Fruit fly (Drosophila melanogaster) whole organism, embryonic: Measurements from ENCODE around the gene Vm26Ac.

Experiments
- ATbp ChIP-seq: fragments of 200-800 bp; sonication (Bioruptor generic); optimal IDR thresholded peaks from 2 replicates; lab custom pipeline; 2017; ENCODE audit warnings: missing biosample characterization, mild to moderate bottlenecking, missing genetic modification characterization, missing genetic modification reagents
- Adf1 ChIP-seq: fragments of 200-800 bp; sonication (Bioruptor generic); IDR thresholded peaks from 2 replicates; pipeline ENCODE4 v1.3.6; 2022; ENCODE audit warnings: missing biosample characterization, missing genetic modification characterization
- B-H1 ChIP-seq: fragments of 200-800 bp; sonication (Bioruptor generic); IDR thresholded peaks from 3 replicates; pipeline ENCODE4 v1.3.6; 2022; ENCODE audit warnings: missing biosample characterization, missing genetic modification characterization
- CG10543 ChIP-seq: fragments of 200-800 bp; sonication (Bioruptor generic); optimal IDR thresholded peaks from 3 replicates; lab custom pipeline; 2017; ENCODE audit warnings: missing biosample characterization, mild to moderate bottlenecking, missing genetic modification characterization, moderate library complexity
- CG11093 ChIP-seq: fragments of 200-800 bp; sonication (Bioruptor generic); IDR thresholded peaks from 3 replicates; pipeline ENCODE4 v1.3.6; 2022; ENCODE audit warnings: missing biosample characterization, missing genetic modification characterization
- CG11696 ChIP-seq: fragments of 200-800 bp; sonication (Bioruptor generic); IDR thresholded peaks from 2 replicates; pipeline ENCODE4 v1.3.6; 2022; ENCODE audit warnings: missing biosample characterization, missing genetic modification characterization
- CG14860 ChIP-seq: fragments of 200-800 bp; sonication (Bioruptor generic); IDR thresholded peaks from 3 replicates; pipeline ENCODE4 v1.3.6; 2022; ENCODE audit warnings: missing biosample characterization, missing genetic modification characterization; ENCODE audit not compliant: partially characterized antibody
- CG1529 ChIP-seq: fragments of 200-800 bp; sonication (Bioruptor generic); optimal IDR thresholded peaks from 3 replicates; lab custom pipeline; 2018; ENCODE audit warnings: missing biosample characterization, missing genetic modification characterization
- CG1603 ChIP-seq: fragments of 200-800 bp; sonication (Bioruptor generic); optimal IDR thresholded peaks from 2 replicates; lab custom pipeline; 2019; ENCODE audit warnings: missing biosample characterization, mild to moderate bottlenecking, missing genetic modification characterization, moderate library complexity
- CG16813 ChIP-seq: fragments of 200-800 bp; sonication (Bioruptor generic); IDR thresholded peaks from 3 replicates; pipeline ENCODE4 v1.3.6; 2022; ENCODE audit warnings: missing biosample characterization, missing genetic modification characterization; ENCODE audit not compliant: partially characterized antibody
- CG16863 ChIP-seq: fragments of 200-800 bp; sonication (Bioruptor generic); optimal IDR thresholded peaks from 3 replicates; lab custom pipeline; 2016; ENCODE audit warnings: missing biosample characterization, missing genetic modification characterization
- CG17186 ChIP-seq: fragments of 200-800 bp; sonication (Bioruptor generic); optimal IDR thresholded peaks from 3 replicates; lab custom pipeline; 2017; ENCODE audit warnings: missing biosample characterization, missing genetic modification reagents, missing genetic modification characterization
- CG17802 ChIP-seq: fragments of 200-800 bp; sonication (Bioruptor generic); optimal IDR thresholded peaks from 2 replicates; lab custom pipeline; 2018; ENCODE audit warnings: missing biosample characterization, mild to moderate bottlenecking, missing genetic modification characterization, moderate library complexity
- CG18599 ChIP-seq: fragments of 200-800 bp; sonication (Bioruptor generic); optimal IDR thresholded peaks from 3 replicates; lab custom pipeline; 2017; ENCODE audit warnings: missing biosample characterization, missing genetic modification characterization, mild to moderate bottlenecking, moderate library complexity, missing genetic modification reagents
- CG31224 ChIP-seq: fragments of 200-800 bp; sonication (Bioruptor generic); IDR thresholded peaks from 2 replicates; pipeline ENCODE4 v1.3.6; 2022; ENCODE audit warnings: missing biosample characterization, missing genetic modification characterization
- CG3407 ChIP-seq: fragments of 200-800 bp; sonication (Bioruptor generic); optimal IDR thresholded peaks from 2 replicates; lab custom pipeline; 2018; ENCODE audit warnings: missing biosample characterization, mild to moderate bottlenecking, missing genetic modification characterization
- CG42726 ChIP-seq: fragments of 200-800 bp; sonication (Bioruptor generic); IDR thresholded peaks from 2 replicates; pipeline ENCODE4 v1.3.6; 2022; ENCODE audit warnings: missing biosample characterization, missing genetic modification characterization; ENCODE audit not compliant: partially characterized antibody
- CG6175 ChIP-seq: fragments of 200-800 bp; sonication (Bioruptor generic); IDR thresholded peaks from 3 replicates; pipeline ENCODE4 v1.3.6; 2022; ENCODE audit warnings: missing biosample characterization, missing genetic modification characterization
- CG7928 ChIP-seq: fragments of 200-800 bp; sonication (Bioruptor generic); optimal IDR thresholded peaks from 2 replicates; lab custom pipeline; 2017; ENCODE audit warnings: missing biosample characterization, mild to moderate bottlenecking, missing genetic modification characterization
- CG8281 ChIP-seq: fragments of 200-800 bp; sonication (Bioruptor generic); optimal IDR thresholded peaks from 2 replicates; lab custom pipeline; 2018; ENCODE audit warnings: missing biosample characterization, mild to moderate bottlenecking, missing genetic modification characterization, moderate library complexity
- CG9215 ChIP-seq: fragments of 200-800 bp; sonication (Bioruptor generic); IDR thresholded peaks from 2 replicates; pipeline ENCODE4 v1.3.6; 2022; ENCODE audit warnings: missing biosample characterization, missing genetic modification characterization
- Hand ChIP-seq: fragments of 200-800 bp; sonication (Bioruptor generic); optimal IDR thresholded peaks from 2 replicates; lab custom pipeline; 2017; ENCODE audit warnings: mild to moderate bottlenecking, missing biosample characterization, missing genetic modification reagents, missing genetic modification characterization
- Lpt ChIP-seq: fragments of >200 bp; optimal IDR thresholded peaks from 2 replicates; lab custom pipeline; 2018; ENCODE audit warnings: missing biosample characterization, missing genetic modification characterization
- Mes4 ChIP-seq: fragments of 200-800 bp; sonication (Bioruptor generic); optimal IDR thresholded peaks from 2 replicates; lab custom pipeline; 2016; ENCODE audit warnings: missing biosample characterization, missing genetic modification characterization
- Nf-YC ChIP-seq: fragments of 200-800 bp; optimal IDR thresholded peaks from 3 replicates; lab custom pipeline; 2019; ENCODE audit warnings: missing biosample characterization, mild to moderate bottlenecking, missing genetic modification characterization, moderate library complexity
- Ptx1 ChIP-seq: fragments of 200-800 bp; sonication (Bioruptor generic); IDR thresholded peaks from 2 replicates; pipeline ENCODE4 v1.3.6; 2022; ENCODE audit warnings: missing biosample characterization, missing genetic modification characterization
- Xbp1 ChIP-seq: fragments of 200-800 bp; sonication (Bioruptor generic); optimal IDR thresholded peaks from 3 replicates; lab custom pipeline; 2016; ENCODE audit warnings: missing biosample characterization, mild to moderate bottlenecking, missing genetic modification characterization
- ato ChIP-seq: fragments of 200-800 bp; sonication (Bioruptor generic); IDR thresholded peaks from 2 replicates; pipeline ENCODE4 v1.3.6; 2022; ENCODE audit warnings: missing biosample characterization, missing genetic modification characterization; ENCODE audit not compliant: partially characterized antibody
- bowl ChIP-seq: fragments of 200-800 bp; sonication (Bioruptor generic); IDR thresholded peaks from 2 replicates; pipeline ENCODE4 v1.3.6; 2022; ENCODE audit warnings: missing biosample characterization, missing genetic modification characterization
- cas ChIP-seq: fragments of 200-800 bp; sonication (Bioruptor generic); IDR thresholded peaks from 2 replicates; pipeline ENCODE4 v1.3.6; 2022; ENCODE audit warnings: missing biosample characterization, missing genetic modification characterization
- crp ChIP-seq, 2 experiments: fragments of 200-800 bp; sonication (Bioruptor generic); optimal IDR thresholded peaks; 2 replicates in 1 of 2; 3 replicates in 1 of 2; lab custom pipeline; 2017; ENCODE audit warnings: missing biosample characterization in 2 of 2, missing genetic modification characterization in 2 of 2, mild to moderate bottlenecking in 1 of 2, moderate library complexity in 1 of 2
- fd102C ChIP-seq: fragments of 200-800 bp; sonication (Bioruptor generic); optimal IDR thresholded peaks from 2 replicates; lab custom pipeline; 2018; ENCODE audit warnings: missing biosample characterization, mild to moderate bottlenecking, missing genetic modification characterization, moderate library complexity
- fd64A ChIP-seq: fragments of 200-800 bp; sonication (Bioruptor generic); optimal IDR thresholded peaks from 3 replicates; lab custom pipeline; 2018; ENCODE audit warnings: missing biosample characterization, mild to moderate bottlenecking, missing genetic modification characterization
- gce ChIP-seq: fragments of 200-800 bp; sonication (Bioruptor generic); IDR thresholded peaks from 3 replicates; pipeline ENCODE4 v1.3.6; 2022; ENCODE audit warnings: missing biosample characterization, missing genetic modification characterization
- gsb-n ChIP-seq: fragments of 200-800 bp; sonication (Bioruptor generic); optimal IDR thresholded peaks from 3 replicates; lab custom pipeline; 2018; ENCODE audit warnings: missing biosample characterization, mild to moderate bottlenecking, missing genetic modification characterization
- kah ChIP-seq: fragments of 200-800 bp; sonication (Bioruptor generic); optimal IDR thresholded peaks from 2 replicates; lab custom pipeline; 2018; ENCODE audit warnings: missing biosample characterization, mild to moderate bottlenecking, missing genetic modification characterization
- kay ChIP-seq: fragments of 200-800 bp; sonication (Bioruptor generic); optimal IDR thresholded peaks from 2 replicates; lab custom pipeline; 2016; ENCODE audit warnings: missing biosample characterization, missing genetic modification characterization
- lola ChIP-seq, 3 experiments: fragments of >200 bp in 2 of 3; fragments of 200-800 bp in 1 of 3; sonication (Bioruptor generic) in 1 of 3; optimal IDR thresholded peaks; 2 replicates each; lab custom pipeline; 2017 to 2019; ENCODE audit warnings: missing biosample characterization in 3 of 3, missing genetic modification characterization in 3 of 3, mild to moderate bottlenecking in 1 of 3, moderate library complexity in 1 of 3
- mirr ChIP-seq: fragments of 200-800 bp; sonication (Bioruptor generic); optimal IDR thresholded peaks from 3 replicates; lab custom pipeline; 2018; ENCODE audit warnings: missing biosample characterization, mild to moderate bottlenecking, missing genetic modification characterization
- otp ChIP-seq: fragments of 200-800 bp; sonication (Bioruptor generic); IDR thresholded peaks from 3 replicates; pipeline ENCODE4, ENCODE4 v1.3.6; 2022; ENCODE audit warnings: missing biosample characterization, missing genetic modification characterization
- pan ChIP-seq, 4 experiments: fragments of >200 bp in 3 of 4; fragments of 200-800 bp in 1 of 4; sonication (Bioruptor generic) in 1 of 4; optimal IDR thresholded peaks in 3 of 4; IDR thresholded peaks in 1 of 4; 2 replicates each; pipeline versions ENCODE4 v1.3.6 to Lab custom; 2017 to 2022; ENCODE audit warnings: missing biosample characterization in 2 of 4, missing genetic modification characterization in 2 of 4, mixed read lengths in 1 of 4
- pnt ChIP-seq: fragments of 200-800 bp; sonication (Bioruptor generic); optimal IDR thresholded peaks from 3 replicates; lab custom pipeline; 2016; ENCODE audit warnings: missing biosample characterization, missing genetic modification characterization
- salm ChIP-seq: fragments of 200-800 bp; sonication (Bioruptor generic); optimal IDR thresholded peaks from 2 replicates; lab custom pipeline; 2018; ENCODE audit warnings: missing biosample characterization, mild to moderate bottlenecking, missing genetic modification characterization
- sisA ChIP-seq: fragments of 200-800 bp; sonication (Bioruptor generic); IDR thresholded peaks from 2 replicates; pipeline ENCODE4 v1.3.6; 2022; ENCODE audit warnings: missing biosample characterization, missing genetic modification characterization
- sna ChIP-seq: fragments of 200-800 bp; sonication (Bioruptor generic); IDR thresholded peaks from 2 replicates; pipeline ENCODE4 v1.3.6; 2022; ENCODE audit warnings: missing biosample characterization, missing genetic modification characterization; ENCODE audit not compliant: partially characterized antibody
- toy ChIP-seq: fragments of 200-800 bp; sonication (Bioruptor generic); IDR thresholded peaks from 2 replicates; pipeline ENCODE4 v1.3.6; 2022; ENCODE audit warnings: missing biosample characterization, missing genetic modification characterization
- zen ChIP-seq: fragments of 200-800 bp; sonication (Bioruptor generic); optimal IDR thresholded peaks from 3 replicates; lab custom pipeline; 2018; ENCODE audit warnings: missing biosample characterization, mild to moderate bottlenecking, missing genetic modification characterization, moderate library complexity
- zfh1 ChIP-seq: fragments of 200-800 bp; sonication (Bioruptor generic); IDR thresholded peaks from 3 replicates; pipeline ENCODE4 v1.3.6; 2022; ENCODE audit warnings: missing biosample characterization, missing genetic modification characterization

Gene Vm26Ac

dm6 chr2L:5979957-5980861 lies 21.8 kb upstream of the Vm26Ac start (continued):
- no peak for TF ChIP-seq CG14860 (GFP tag; lab: Robert Waterston, UW)
- no peak for TF ChIP-seq CG1603
- TF ChIP-seq lola (GFP tag; optimal IDR thresholded peaks at IDR 0.05; lab: Kevin White, UChicago) = no peak
- no peak for TF ChIP-seq ato
- no peak for TF ChIP-seq CG11093 (GFP tag; lab: Robert Waterston, UW)
- TF ChIP-seq Adf1 = no peak
- no peak for TF ChIP-seq otp
- TF ChIP-seq CG3407 = no peak
- no peak for TF ChIP-seq sisA (GFP tag; lab: Robert Waterston, UW)
- no peak for TF ChIP-seq fd102C (GFP tag; lab: Kevin White, UChicago)
- peak; percentile 64 for TF ChIP-seq Hand (GFP tag; lab: Kevin White, UChicago)
- no peak for TF ChIP-seq pan (optimal IDR thresholded peaks at IDR 0.05; lab: Kevin White, UChicago)
- TF ChIP-seq pan (GFP tag; optimal IDR thresholded peaks at IDR 0.05 in 1 of 2, IDR thresholded peaks at IDR 0.05 in 1 of 2) = no peak
- TF ChIP-seq cas = no peak
- TF ChIP-seq ATbp (GFP tag; lab: Kevin White, UChicago) = no peak
- TF ChIP-seq Mes4 (GFP tag; lab: Kevin White, UChicago) = peak; percentile 10
- TF ChIP-seq CG11696 (GFP tag; lab: Robert Waterston, UW) = no peak
- peak; percentile 67 for TF ChIP-seq CG18599 (GFP tag; lab: Kevin White, UChicago)
- TF ChIP-seq gce (GFP tag; lab: Robert Waterston, UW) = no peak
- no peak for TF ChIP-seq CG31224 (GFP tag; lab: Robert Waterston, UW)
- TF ChIP-seq Nf-YC (tag; lab: Kevin White, UChicago) = no peak
- no peak for TF ChIP-seq CG42726 (GFP tag; lab: Robert Waterston, UW)
- TF ChIP-seq CG10543 (GFP tag; lab: Kevin White, UChicago) = peak; percentile 65
- TF ChIP-seq CG6175 (GFP tag; lab: Robert Waterston, UW) = no peak
- TF ChIP-seq fd64A (GFP tag; lab: Kevin White, UChicago) = no peak
- no peak for TF ChIP-seq bowl (GFP tag; lab: Robert Waterston, UW)
- TF ChIP-seq Xbp1 (GFP tag; lab: Kevin White, UChicago) = no peak
- no peak for TF ChIP-seq CG7928 (GFP tag; lab: Kevin White, UChicago)
- no peak for TF ChIP-seq CG1529 (GFP tag; lab: Kevin White, UChicago)
- TF ChIP-seq CG17186 (GFP tag; lab: Kevin White, UChicago) = no peak
- no peak for TF ChIP-seq CG17802 (tag; lab: Kevin White, UChicago)
- no peak for TF ChIP-seq CG9215
- TF ChIP-seq CG16813 (GFP tag; lab: Robert Waterston, UW) = no peak
- peak; percentile 42 for TF ChIP-seq salm (tag; lab: Kevin White, UChicago)
- TF ChIP-seq CG8281 = no peak
- no peak for TF ChIP-seq crp (GFP tag; optimal IDR thresholded peaks at IDR 0.05; lab: Kevin White, UChicago)
- TF ChIP-seq CG16863 (GFP tag; lab: Kevin White, UChicago) = no peak
- TF ChIP-seq sna = no peak
- no peak for TF ChIP-seq zen (tag; lab: Kevin White, UChicago)
- peak; percentile 98 for TF ChIP-seq kay (GFP tag; lab: Kevin White, UChicago)
- TF ChIP-seq zfh1 (GFP tag; lab: Robert Waterston, UW) = no peak
- no peak for TF ChIP-seq toy (GFP tag; lab: Robert Waterston, UW)
- no peak for TF ChIP-seq B-H1 (GFP tag; lab: Robert Waterston, UW)
- TF ChIP-seq kah (GFP tag; lab: Kevin White, UChicago) = peak; percentile 9
- no peak for TF ChIP-seq pnt (GFP tag; lab: Kevin White, UChicago)
- TF ChIP-seq Lpt (GFP tag; lab: Kevin White, UChicago) = no peak
- TF ChIP-seq mirr (GFP tag; lab: Kevin White, UChicago) = peak; percentile 56
- no peak for TF ChIP-seq Ptx1 (GFP tag; lab: Robert Waterston, UW)
- peak; percentile 5 for TF ChIP-seq gsb-n (tag; lab: Kevin White, UChicago)
